Fruit fly (Drosophila melanogaster): Measurements from ENCODE around the gene CG13014.

dm6 chrX:16587021-16587667 lies 529 bp upstream of the CG13014 start, which contains the start of gene CanA-14F:
- TF ChIP-seq CTCF (optimal IDR thresholded peaks at IDR 0.05) (no peak), CG8478 (optimal IDR thresholded peaks at IDR 0.05) (no peak)

Data from S2 (cell line).